Worm (Caenorhabditis elegans) whole organism, L1 larva: ENCODE results near the gene ZK1290.7.

ENCODE experiments used
- C34B4.2 ChIP-seq: sonication (generic microtip); optimal IDR thresholded peaks from 2 replicates; lab custom pipeline; 2017; ENCODE audit warnings: mild to moderate bottlenecking, missing genetic modification characterization, missing compliant biosample characterization
- aha-1 ChIP-seq: fragments of 150-350 bp; optimal IDR thresholded peaks from 2 replicates; lab custom pipeline; 2014; ENCODE audit warnings: missing biosample characterization, missing genetic modification characterization
- alr-1 ChIP-seq: fragments of 200-800 bp; sonication (Bioruptor generic); optimal IDR thresholded peaks from 2 replicates; lab custom pipeline; 2018; ENCODE audit warnings: borderline replicate concordance, mild to moderate bottlenecking, missing genetic modification characterization, missing compliant biosample characterization
- aly-2 ChIP-seq: fragments of 150-350 bp; optimal IDR thresholded peaks from 2 replicates; lab custom pipeline; 2014; ENCODE audit warnings: missing biosample characterization, missing genetic modification characterization
- ama-1 ChIP-seq: fragments of 150-350 bp; optimal IDR thresholded peaks from 2 replicates; lab custom pipeline; 2014
- blmp-1 ChIP-seq: fragments of 150-350 bp; optimal IDR thresholded peaks from 2 replicates; lab custom pipeline; 2014; ENCODE audit warnings: missing biosample characterization, missing genetic modification characterization
- ceh-82 ChIP-seq, 3 experiments: fragments of 150-350 bp in 1 of 3; sonication (generic microtip) in 2 of 3; optimal IDR thresholded peaks; 2 replicates each; lab custom pipeline; 2014 to 2017; ENCODE audit warnings: missing biosample characterization in 3 of 3, missing genetic modification characterization in 3 of 3
- dsc-1 ChIP-seq: sonication (generic microtip); optimal IDR thresholded peaks from 2 replicates; lab custom pipeline; 2016; ENCODE audit warnings: mild to moderate bottlenecking, missing genetic modification characterization, missing compliant biosample characterization
- efl-1 ChIP-seq, 4 experiments: fragments of 150-350 bp; optimal IDR thresholded peaks in 3 of 4; peaks in 1 of 4; 1 replicate in 1 of 4; 2 replicates in 3 of 4; lab custom pipeline; 2014; ENCODE audit warnings: missing biosample characterization in 2 of 4, missing genetic modification characterization in 2 of 4, missing genetic modification reagents in 2 of 4
- egl-13 ChIP-seq: sonication (generic microtip); optimal IDR thresholded peaks from 2 replicates; lab custom pipeline; 2016; ENCODE audit warnings: missing genotype, missing genetic modification reagents, missing genetic modification characterization, missing compliant biosample characterization
- egl-27 ChIP-seq, 2 experiments: fragments of 150-350 bp in 1 of 2; sonication (generic microtip); optimal IDR thresholded peaks; 3 replicates each; lab custom pipeline; 2017 to 2018; ENCODE audit warnings: missing biosample characterization in 2 of 2, missing genetic modification characterization in 2 of 2, missing genetic modification reagents in 2 of 2
- elt-3 ChIP-seq, 6 experiments: fragments of 150-350 bp in 1 of 6; sonication (generic microtip); optimal IDR thresholded peaks; 2 replicates each; lab custom pipeline; 2017 to 2018; ENCODE audit warnings: missing biosample characterization in 6 of 6, missing genetic modification characterization in 6 of 6, inconsistent platforms in 1 of 6
- fkh-10 ChIP-seq: sonication (generic microtip); optimal IDR thresholded peaks from 2 replicates; lab custom pipeline; 2017; ENCODE audit warnings: missing biosample characterization, missing genetic modification reagents, missing genetic modification characterization
- fos-1 ChIP-seq: fragments of 150-350 bp; optimal IDR thresholded peaks from 2 replicates; lab custom pipeline; 2014; ENCODE audit warnings: missing biosample characterization, missing genetic modification characterization
- hlh-17 ChIP-seq: fragments of 200-800 bp; sonication (Bioruptor generic); optimal IDR thresholded peaks from 2 replicates; lab custom pipeline; 2018; ENCODE audit warnings: missing genetic modification characterization, mild to moderate bottlenecking, missing compliant biosample characterization, moderate library complexity, borderline replicate concordance
- irx-1 ChIP-seq: sonication (generic microtip); optimal IDR thresholded peaks from 2 replicates; lab custom pipeline; 2016; ENCODE audit warnings: missing genetic modification characterization, missing compliant biosample characterization
- lin-13 ChIP-seq: fragments of 150-350 bp; optimal IDR thresholded peaks from 2 replicates; lab custom pipeline; 2014; ENCODE audit warnings: missing biosample characterization, missing genetic modification reagents, missing genetic modification characterization
- lin-35 ChIP-seq, 2 experiments: fragments of 150-350 bp; optimal IDR thresholded peaks; 2 replicates each; lab custom pipeline; 2014; ENCODE audit warnings: missing biosample characterization in 2 of 2, missing genetic modification characterization in 2 of 2, missing genetic modification reagents in 2 of 2
- lsy-2 ChIP-seq, 2 experiments: fragments of 150-350 bp; optimal IDR thresholded peaks; 2 replicates each; lab custom pipeline; 2014; ENCODE audit warnings: missing biosample characterization in 2 of 2, missing genetic modification characterization in 2 of 2
- mab-9 ChIP-seq: fragments of 200-800 bp; sonication (Bioruptor generic); IDR thresholded peaks from 2 replicates; pipeline ENCODE4 v1.3.6; 2022; ENCODE audit warnings: missing genetic modification reagents, missing genetic modification characterization, missing compliant biosample characterization
- mef-2 ChIP-seq: fragments of 150-350 bp; optimal IDR thresholded peaks from 2 replicates; lab custom pipeline; 2014; ENCODE audit warnings: missing biosample characterization, missing genetic modification characterization
- mep-1 ChIP-seq: fragments of 150-350 bp; optimal IDR thresholded peaks from 2 replicates; lab custom pipeline; 2014; ENCODE audit warnings: missing biosample characterization, missing genetic modification characterization
- nhr-12 ChIP-seq: sonication (generic microtip); optimal IDR thresholded peaks from 2 replicates; lab custom pipeline; 2017; ENCODE audit warnings: missing biosample characterization, missing genetic modification characterization
- nhr-28 ChIP-seq: fragments of 150-350 bp; optimal IDR thresholded peaks from 2 replicates; lab custom pipeline; 2014; ENCODE audit warnings: missing biosample characterization, missing genetic modification characterization
- pag-3 ChIP-seq: sonication (generic microtip); optimal IDR thresholded peaks from 2 replicates; lab custom pipeline; 2017; ENCODE audit warnings: missing genetic modification characterization, mild to moderate bottlenecking, missing compliant biosample characterization, antibody characterized with exemption, borderline replicate concordance; ENCODE audit not compliant: insufficient read depth
- pax-3 ChIP-seq: fragments of 200-800 bp; sonication (Bioruptor generic); optimal IDR thresholded peaks from 2 replicates; lab custom pipeline; 2018; ENCODE audit warnings: mild to moderate bottlenecking, missing genetic modification characterization, moderate library complexity, missing compliant biosample characterization
- pqm-1 ChIP-seq: sonication (generic microtip); optimal IDR thresholded peaks from 3 replicates; lab custom pipeline; 2017; ENCODE audit warnings: missing biosample characterization, missing genetic modification characterization
- sox-4 ChIP-seq: sonication (generic microtip); optimal IDR thresholded peaks from 2 replicates; lab custom pipeline; 2016; ENCODE audit warnings: missing genetic modification characterization, missing compliant biosample characterization
- sptf-1 ChIP-seq: fragments of 150-350 bp; optimal IDR thresholded peaks from 2 replicates; lab custom pipeline; 2014; ENCODE audit warnings: missing biosample characterization, missing genetic modification characterization
- sup-37 ChIP-seq: fragments of 200-800 bp; sonication (Bioruptor generic); optimal IDR thresholded peaks from 2 replicates; lab custom pipeline; 2018; ENCODE audit warnings: mild to moderate bottlenecking, missing genetic modification characterization, missing compliant biosample characterization
- tlp-1 ChIP-seq: fragments of 150-350 bp; optimal IDR thresholded peaks from 2 replicates; lab custom pipeline; 2014; ENCODE audit warnings: missing biosample characterization, missing genetic modification characterization
- xbp-1 ChIP-seq: sonication (generic microtip); optimal IDR thresholded peaks from 2 replicates; lab custom pipeline; 2016; ENCODE audit warnings: missing genetic modification characterization, missing compliant biosample characterization
- zag-1 ChIP-seq: fragments of 150-350 bp; optimal IDR thresholded peaks from 2 replicates; lab custom pipeline; 2014; ENCODE audit warnings: missing biosample characterization, missing genetic modification characterization
- ztf-11 ChIP-seq, 2 experiments: sonication (generic microtip); optimal IDR thresholded peaks; 2 replicates each; lab custom pipeline; 2016 to 2017; ENCODE audit warnings: missing genetic modification characterization in 2 of 2, missing biosample characterization in 1 of 2, missing compliant biosample characterization in 1 of 2

Gene ZK1290.7

DNA sequence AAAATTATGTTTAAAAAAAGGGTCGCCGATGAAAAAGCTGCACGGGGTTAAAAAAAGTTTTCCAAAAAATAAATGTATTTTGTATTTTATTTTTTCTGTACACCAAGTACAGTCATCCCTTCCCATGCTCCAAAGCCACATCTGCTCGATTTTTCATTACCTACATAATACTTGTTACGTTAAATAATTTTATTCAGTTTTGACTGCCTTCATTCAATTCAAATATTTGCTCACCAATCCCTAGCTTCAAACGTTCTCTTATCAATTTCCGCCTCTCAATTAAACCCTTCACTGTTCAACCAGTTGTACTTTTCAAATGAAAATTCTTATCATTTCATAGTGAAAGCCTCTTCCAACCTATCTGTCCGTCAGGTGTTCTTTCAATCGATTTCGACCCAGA is 31.2 kb downstream of the ZK1290.7 start, which contains the start of gene R10H1.1:
TSS of gene R10H1.1 (plus strand) at position 301 of the 400 bp plus-strand sequence.
- TF ChIP-seq fkh-10 (GFP tag; lab: Kevin White, UChicago) = no peak
- TF ChIP-seq blmp-1 (tag; lab: Kevin White, UChicago) = peak; percentile 40

DNA sequence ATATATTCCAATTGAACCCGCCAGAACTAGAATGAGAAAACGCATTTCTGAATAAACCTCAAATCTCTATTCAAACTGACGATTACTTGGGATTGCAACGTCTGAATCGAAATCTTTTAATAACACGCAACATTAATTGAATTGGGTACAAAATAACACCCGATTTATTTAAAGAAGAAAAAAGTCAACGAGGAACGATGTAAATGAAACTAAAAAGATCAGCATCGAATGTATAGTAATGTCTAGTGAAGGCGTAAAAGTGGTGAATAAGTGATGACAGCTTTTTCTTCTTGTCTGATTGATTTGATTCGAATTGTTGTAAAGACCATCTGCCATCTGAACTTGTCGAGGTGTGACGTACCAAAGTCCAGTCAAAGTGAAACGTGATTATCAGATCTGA is 31.8 kb downstream of the ZK1290.7 start, which contains the start of gene nas-23:
TSS of gene nas-23 (minus strand) at position 101 of the 400 bp plus-strand sequence.
- TF ChIP-seq egl-27 (tag; optimal IDR thresholded peaks at IDR 0.05; lab: Kevin White, UChicago) = no peak
- TF ChIP-seq mep-1 = no peak
- no peak for TF ChIP-seq ceh-82 (tag; optimal IDR thresholded peaks at IDR 0.05; lab: Kevin White, UChicago)
- no peak for TF ChIP-seq sox-4
- no peak for TF ChIP-seq ztf-11 (tag; optimal IDR thresholded peaks at IDR 0.05; lab: Kevin White, UChicago)
- TF ChIP-seq nhr-28 (tag; lab: Kevin White, UChicago) = no peak
- no peak for TF ChIP-seq elt-3 (tag; optimal IDR thresholded peaks at IDR 0.05; lab: Kevin White, UChicago)
- TF ChIP-seq lin-13 = no peak
- TF ChIP-seq zag-1 (tag; lab: Kevin White, UChicago) = no peak
- no peak for TF ChIP-seq ama-1 (lab: Kevin White, UChicago)
- no peak for TF ChIP-seq lin-35 (GFP tag; optimal IDR thresholded peaks at IDR 0.05; lab: Kevin White, UChicago)
- TF ChIP-seq hlh-17 (GFP tag; lab: Kevin White, UChicago) = no peak
- TF ChIP-seq lsy-2 (tag; optimal IDR thresholded peaks at IDR 0.05; lab: Kevin White, UChicago) = no peak
- no peak for TF ChIP-seq egl-13 (tag; lab: Kevin White, UChicago)
- TF ChIP-seq blmp-1 (tag; lab: Kevin White, UChicago) = no peak
- TF ChIP-seq sptf-1 (tag; lab: Kevin White, UChicago) = no peak
- no peak for TF ChIP-seq alr-1
- no peak for TF ChIP-seq tlp-1
- TF ChIP-seq C34B4.2 = no peak
- no peak for TF ChIP-seq aha-1 (tag; lab: Kevin White, UChicago)

DNA sequence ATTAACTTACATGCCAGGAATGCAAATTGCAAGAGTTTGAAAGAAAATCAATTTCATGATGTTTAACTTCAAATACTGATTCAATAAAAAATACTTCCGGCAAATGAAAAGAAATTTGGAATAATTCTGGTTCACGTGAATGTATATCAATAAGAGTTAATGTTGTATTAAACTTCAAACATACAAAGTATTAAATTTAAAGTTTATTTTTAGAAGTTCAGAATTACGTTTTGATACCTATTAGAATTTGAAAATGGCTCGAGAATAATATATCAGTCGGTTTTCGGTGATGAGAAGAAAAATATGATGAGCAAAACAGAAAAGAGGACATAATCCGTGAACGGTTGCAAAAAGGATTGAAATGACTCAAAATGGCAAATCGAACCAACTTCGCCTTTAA is 35.8 kb downstream of the ZK1290.7 start, which contains the start of gene D1022.9:
TSS of gene D1022.9 (minus strand) at position 101 of the 400 bp plus-strand sequence.
- TF ChIP-seq dsc-1 (tag; lab: Kevin White, UChicago) = no peak
- TF ChIP-seq elt-3 (tag; optimal IDR thresholded peaks at IDR 0.05; lab: Kevin White, UChicago) = no peak
- no peak for TF ChIP-seq pag-3
- no peak for TF ChIP-seq fos-1 (tag; lab: Kevin White, UChicago)
- TF ChIP-seq aha-1 (tag; lab: Kevin White, UChicago) = no peak
- TF ChIP-seq sup-37 (GFP tag; lab: Kevin White, UChicago) = no peak
- no peak for TF ChIP-seq pqm-1 (tag; lab: Kevin White, UChicago)
- no peak for TF ChIP-seq aly-2 (tag; lab: Kevin White, UChicago)
- no peak for TF ChIP-seq blmp-1 (tag; lab: Kevin White, UChicago)
- no peak for TF ChIP-seq lin-35 (GFP tag; optimal IDR thresholded peaks at IDR 0.05; lab: Kevin White, UChicago)
- no peak for TF ChIP-seq xbp-1 (tag; lab: Kevin White, UChicago)
- TF ChIP-seq efl-1 (optimal IDR thresholded peaks at IDR 0.05; lab: Kevin White, UChicago) = no peak
- TF ChIP-seq efl-1 (GFP tag; optimal IDR thresholded peaks at IDR 0.05 in 1 of 2; lab: Kevin White, UChicago) = no peak
- TF ChIP-seq pax-3 (tag; lab: Kevin White, UChicago) = no peak
- no peak for TF ChIP-seq irx-1 (tag; lab: Kevin White, UChicago)
- TF ChIP-seq mab-9 (GFP tag; lab: Robert Waterston, UW) = no peak

DNA sequence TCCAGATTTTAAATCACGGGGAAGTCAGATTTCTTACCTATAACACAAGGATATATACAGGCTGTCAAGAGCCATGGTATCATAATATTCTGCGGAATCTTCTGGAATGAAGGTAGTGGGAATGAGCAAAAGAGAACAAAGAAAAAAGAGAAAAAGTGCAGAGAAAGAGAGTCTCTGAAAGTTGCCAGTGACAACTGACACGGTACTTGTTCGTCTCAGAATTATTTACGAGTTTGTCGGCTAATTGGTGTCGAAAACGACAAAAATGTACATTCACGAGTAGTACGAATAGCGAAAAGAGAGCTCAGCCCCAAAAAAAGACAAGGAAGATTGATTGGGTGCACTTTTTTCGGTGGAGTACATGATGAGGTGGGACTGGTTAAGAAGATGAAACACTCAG is 42.3 kb downstream of the ZK1290.7 start, which contains the start of gene cah-2:
TSS of gene cah-2 (minus strand) at position 101 of the 400 bp plus-strand sequence.
- TF ChIP-seq pax-3 (tag; lab: Kevin White, UChicago) = no peak
- no peak for TF ChIP-seq mep-1
- no peak for TF ChIP-seq nhr-12
- no peak for TF ChIP-seq mef-2
